Worm (Caenorhabditis elegans): ENCODE measurements around the gene ZK632.14.

The ZK632.14 gene

DNA sequence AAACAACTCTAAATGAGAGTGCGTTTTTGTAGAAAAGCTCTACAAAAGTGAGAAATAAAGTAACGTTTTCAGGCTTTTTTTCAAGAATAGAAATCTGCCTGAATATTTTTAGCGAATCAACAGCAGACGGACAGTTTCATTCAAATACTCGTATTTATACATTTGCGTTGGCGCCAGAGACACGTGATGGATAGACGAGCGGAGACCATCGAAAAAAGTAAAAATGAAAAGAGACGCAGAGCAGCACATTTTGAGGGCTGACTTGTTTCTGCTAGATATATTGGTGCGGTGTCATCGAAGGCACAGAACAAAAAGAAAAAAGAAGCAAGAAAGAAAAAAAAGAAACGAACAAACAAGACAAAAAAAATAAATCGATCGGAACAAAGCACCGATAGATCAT, 12.8 kb downstream of the ZK632.14 start (continued):
- TF ChIP-seq pbrm-1 (GFP tag; IDR thresholded peaks at IDR 0.05): 0 out of 2 replicates have a peak, but pooled peaks have one; percentile 48
- peak; percentile 55; the same call in 1 of the 2 replicates for TF ChIP-seq nfyb-1 (GFP tag; IDR thresholded peaks at IDR 0.05)
- no peak for TF ChIP-seq mes-4 (tag; optimal IDR thresholded peaks at IDR 0.05)
- no peak for TF ChIP-seq dox-1 (GFP tag; IDR thresholded peaks at IDR 0.05)
- TF ChIP-seq chd-7 (tag; optimal IDR thresholded peaks at IDR 0.05): peak; percentile 18
- TF ChIP-seq bed-1 (GFP tag; IDR thresholded peaks at IDR 0.05): no peak
- peak; percentile 39 for TF ChIP-seq lin-40 (tag; optimal IDR thresholded peaks at IDR 0.05)
- 0 out of 2 replicates have a peak, but pooled peaks have one; percentile 25 for TF ChIP-seq hmg-1.2 (GFP tag; IDR thresholded peaks at IDR 0.05)

DNA sequence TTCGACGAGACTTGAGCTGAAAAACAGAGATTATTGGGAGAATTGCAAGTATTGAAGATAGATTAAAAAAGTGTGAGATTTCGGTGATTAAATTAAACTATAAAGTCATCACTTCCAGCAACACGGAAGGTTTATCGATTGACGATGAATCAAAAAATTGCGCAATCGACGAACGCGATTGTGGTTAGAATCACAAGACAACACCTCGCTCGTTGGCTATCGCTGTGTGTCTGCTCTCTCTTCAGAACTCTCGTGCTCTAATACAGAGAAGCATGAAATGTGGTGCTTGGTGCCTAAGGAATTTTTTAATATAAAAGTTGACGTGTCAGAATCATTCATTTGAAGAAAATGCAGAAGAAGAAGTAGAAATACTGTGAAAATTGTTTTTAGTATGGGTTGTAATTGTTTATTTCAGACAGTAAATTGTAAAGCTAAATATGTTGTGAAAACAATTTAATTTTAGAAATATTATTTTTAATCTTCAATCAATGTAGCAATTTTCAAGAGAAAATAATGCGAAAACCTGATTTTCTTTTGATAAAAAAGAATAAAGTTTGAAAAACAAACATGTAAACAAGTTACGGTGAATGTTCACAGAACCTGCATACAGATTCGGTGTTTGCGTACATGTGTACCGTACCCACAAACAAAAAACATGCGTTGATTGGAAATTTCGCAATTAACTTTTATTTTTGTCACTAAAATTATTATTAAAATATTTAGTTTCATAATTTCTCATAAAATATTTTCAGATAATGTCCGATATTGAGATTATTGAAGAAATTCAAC, 14.1 kb downstream of the ZK632.14 start, which contains the start of the genes ZK632.10 and ZK632.11:
ZK632.10 (minus strand) TSS at position 560 of the 789 bp plus-strand sequence.
ZK632.11 (plus strand) TSS at position 753 of the 789 bp plus-strand sequence.
- TF ChIP-seq nhr-80 (tag; optimal IDR thresholded peaks at IDR 0.05): peak; percentile 56
- TF ChIP-seq K12H6.12 (tag; optimal IDR thresholded peaks at IDR 0.05): peak; percentile 59
- peak; percentile 66 for TF ChIP-seq F33H1.4 (GFP tag; IDR thresholded peaks at IDR 0.05)
- no peak for TF ChIP-seq athp-1 (tag; optimal IDR thresholded peaks at IDR 0.05)
- TF ChIP-seq repo-1 (tag; optimal IDR thresholded peaks at IDR 0.05): no peak
- peak; percentile 37; the same call in 1 of the 2 replicates for TF ChIP-seq madf-3 (GFP tag; IDR thresholded peaks at IDR 0.05)
- peak; percentile 31 for TF ChIP-seq lin-54 (GFP tag; optimal IDR thresholded peaks at IDR 0.05)
- TF ChIP-seq ztf-22 (GFP tag; optimal IDR thresholded peaks at IDR 0.05): no peak
- TF ChIP-seq hmg-1.2 (GFP tag; IDR thresholded peaks at IDR 0.05): peak; percentile 44; the same call in 1 of the 2 replicates
- TF ChIP-seq Y53G8AR.9 (GFP tag; conservative IDR thresholded peaks at IDR 0.05): peak; percentile 39; the same call in 1 of the 2 replicates
- TF ChIP-seq madf-6 (GFP tag; IDR thresholded peaks at IDR 0.05): peak; percentile 29; the same call in 1 of the 2 replicates
- TF ChIP-seq ceh-91 (GFP tag; IDR thresholded peaks at IDR 0.05): peak; percentile 53
- 0 out of 2 replicates have a peak, but pooled peaks have one; percentile 20 for TF ChIP-seq dox-1 (GFP tag; IDR thresholded peaks at IDR 0.05)
- peak; percentile 73 for TF ChIP-seq F23B12.7 (tag; optimal IDR thresholded peaks at IDR 0.05; ENCODE audit: insufficient read depth)
- TF ChIP-seq lsl-1 (GFP tag; optimal IDR thresholded peaks at IDR 0.05): peak; percentile 83
- TF ChIP-seq egl-18 (GFP tag; IDR thresholded peaks at IDR 0.05): no peak
- no peak for TF ChIP-seq nhr-27 (tag; optimal IDR thresholded peaks at IDR 0.05)
- TF ChIP-seq snpc-4 (GFP tag; optimal IDR thresholded peaks at IDR 0.05): no peak
- peak in 2 of 4 experiments; percentile 16 to 42 for TF ChIP-seq snpc-4 (tag; optimal IDR thresholded peaks at IDR 0.05)
- no peak for TF ChIP-seq attf-6 (GFP tag; IDR thresholded peaks at IDR 0.05)
- peak; percentile 49; the same call in 1 of the 2 replicates for TF ChIP-seq nfyb-1 (GFP tag; IDR thresholded peaks at IDR 0.05)
- TF ChIP-seq attf-5 (GFP tag; optimal IDR thresholded peaks at IDR 0.05): peak; percentile 17
- no peak for TF ChIP-seq snpc-1.3 (tag; optimal IDR thresholded peaks at IDR 0.05; ENCODE audit: insufficient read depth)
- peak; percentile 33; the same call in 1 of the 2 replicates for TF ChIP-seq D2030.7 (GFP tag; IDR thresholded peaks at IDR 0.05)
- TF ChIP-seq unc-130 (GFP tag; optimal IDR thresholded peaks at IDR 0.05): no peak
- TF ChIP-seq rcor-1 (GFP tag; IDR thresholded peaks at IDR 0.05): peak; percentile 50; the same call in 1 of the 2 replicates
- TF ChIP-seq F39B2.1 (GFP tag; IDR thresholded peaks at IDR 0.05): 0 out of 2 replicates have a peak, but pooled peaks have one; percentile 31
- TF ChIP-seq pbrm-1 (GFP tag; IDR thresholded peaks at IDR 0.05): peak; percentile 56
- peak; percentile 20 for TF ChIP-seq ceh-27 (GFP tag; optimal IDR thresholded peaks at IDR 0.05)
- TF ChIP-seq F49E8.2 (tag; optimal IDR thresholded peaks at IDR 0.05; ENCODE audit: insufficient read depth): peak; percentile 8
- TF ChIP-seq cebp-1 (GFP tag; IDR thresholded peaks at IDR 0.05): peak; percentile 91
- peak; percentile 89 for TF ChIP-seq cebp-1 (tag; optimal IDR thresholded peaks at IDR 0.05)
